Fruit fly (Drosophila melanogaster) whole organism, adult: Measurements from ENCODE around the gene btd.

Experiments used
- CG11617 ChIP-seq: fragments of 200-800 bp; sonication (Bioruptor generic); optimal IDR thresholded peaks from 2 replicates; lab custom pipeline; 2017; ENCODE audit warnings: mild to moderate bottlenecking, missing biosample characterization, missing genetic modification reagents, missing genetic modification characterization
- CG12768 ChIP-seq: fragments of 200-800 bp; sonication (Bioruptor generic); optimal IDR thresholded peaks from 2 replicates; lab custom pipeline; 2017; ENCODE audit warnings: missing biosample characterization, missing genetic modification characterization, mild to moderate bottlenecking, moderate library complexity, missing genetic modification reagents
- CG14711 ChIP-seq: fragments of 200-800 bp; sonication (Bioruptor generic); optimal IDR thresholded peaks from 2 replicates; lab custom pipeline; 2018; ENCODE audit warnings: missing biosample characterization, mild to moderate bottlenecking, missing genetic modification characterization, moderate library complexity
- CG1620 ChIP-seq: fragments of 200-800 bp; sonication (Bioruptor generic); optimal IDR thresholded peaks from 2 replicates; lab custom pipeline; 2016; ENCODE audit warnings: missing biosample characterization, missing genetic modification characterization
- CG33017 ChIP-seq: fragments of 200-800 bp; sonication (Bioruptor generic); optimal IDR thresholded peaks from 2 replicates; lab custom pipeline; 2018; ENCODE audit warnings: missing biosample characterization, mild to moderate bottlenecking, missing genetic modification characterization, moderate library complexity
- CG5204 ChIP-seq: fragments of 200-800 bp; sonication (Bioruptor generic); optimal IDR thresholded peaks from 2 replicates; lab custom pipeline; 2016; ENCODE audit warnings: missing biosample characterization, missing genetic modification characterization
- CG7045 ChIP-seq: fragments of 200-800 bp; sonication (Bioruptor generic); optimal IDR thresholded peaks from 2 replicates; lab custom pipeline; 2017; ENCODE audit warnings: missing biosample characterization, mild to moderate bottlenecking, missing genetic modification characterization
- CG7101 ChIP-seq: fragments of 200-800 bp; sonication (Bioruptor generic); optimal IDR thresholded peaks from 2 replicates; lab custom pipeline; 2018; ENCODE audit warnings: missing biosample characterization, mild to moderate bottlenecking, missing genetic modification characterization, moderate library complexity
- Clk ChIP-seq: fragments of 200-800 bp; sonication (Bioruptor generic); optimal IDR thresholded peaks from 2 replicates; lab custom pipeline; 2017; ENCODE audit warnings: missing biosample characterization, missing genetic modification characterization
- Crg-1 ChIP-seq: fragments of 200-800 bp; sonication (Bioruptor generic); optimal IDR thresholded peaks from 2 replicates; lab custom pipeline; 2016; ENCODE audit warnings: missing biosample characterization, missing genetic modification characterization
- Hr96 ChIP-seq: fragments of 200-800 bp; sonication (Bioruptor generic); optimal IDR thresholded peaks from 2 replicates; lab custom pipeline; 2016; ENCODE audit warnings: missing biosample characterization, missing genetic modification characterization
- Mnt ChIP-seq: fragments of 200-800 bp; sonication (Bioruptor generic); optimal IDR thresholded peaks from 2 replicates; lab custom pipeline; 2016; ENCODE audit warnings: missing biosample characterization, mild to moderate bottlenecking, missing genetic modification characterization
- bab1 ChIP-seq: fragments of 200-800 bp; sonication (Bioruptor generic); optimal IDR thresholded peaks from 3 replicates; lab custom pipeline; 2019; ENCODE audit warnings: missing biosample characterization, mild to moderate bottlenecking, missing genetic modification characterization, moderate library complexity
- cic ChIP-seq: fragments of 200-800 bp; sonication (Bioruptor generic); optimal IDR thresholded peaks from 2 replicates; lab custom pipeline; 2017; ENCODE audit warnings: missing biosample characterization, mild to moderate bottlenecking, missing genetic modification characterization, moderate library complexity
- cnc ChIP-seq, 2 experiments: fragments of >200 bp; optimal IDR thresholded peaks; 2 replicates each; lab custom pipeline; 2017
- kay ChIP-seq: fragments of 200-800 bp; sonication (Bioruptor generic); peaks from one replicate; lab custom pipeline; 2016; ENCODE audit warnings: missing biosample characterization, missing genetic modification characterization, borderline replicate concordance
- ovo ChIP-seq: fragments of 200-800 bp; sonication (Bioruptor generic); optimal IDR thresholded peaks from 2 replicates; lab custom pipeline; 2016; ENCODE audit warnings: missing biosample characterization, missing genetic modification characterization
- pad ChIP-seq: fragments of 200-800 bp; sonication (Bioruptor generic); optimal IDR thresholded peaks from 3 replicates; lab custom pipeline; 2017; ENCODE audit warnings: missing biosample characterization, missing genetic modification characterization, mild to moderate bottlenecking, moderate library complexity, missing genetic modification reagents
- tj ChIP-seq: fragments of 200-800 bp; sonication (Bioruptor generic); optimal IDR thresholded peaks from 3 replicates; lab custom pipeline; 2017; ENCODE audit warnings: missing biosample characterization, mild to moderate bottlenecking, missing genetic modification characterization, moderate library complexity
- toe ChIP-seq: fragments of 200-800 bp; sonication (Bioruptor generic); optimal IDR thresholded peaks from 2 replicates; lab custom pipeline; 2016; ENCODE audit warnings: missing biosample characterization, missing genetic modification characterization

The btd gene

DNA sequence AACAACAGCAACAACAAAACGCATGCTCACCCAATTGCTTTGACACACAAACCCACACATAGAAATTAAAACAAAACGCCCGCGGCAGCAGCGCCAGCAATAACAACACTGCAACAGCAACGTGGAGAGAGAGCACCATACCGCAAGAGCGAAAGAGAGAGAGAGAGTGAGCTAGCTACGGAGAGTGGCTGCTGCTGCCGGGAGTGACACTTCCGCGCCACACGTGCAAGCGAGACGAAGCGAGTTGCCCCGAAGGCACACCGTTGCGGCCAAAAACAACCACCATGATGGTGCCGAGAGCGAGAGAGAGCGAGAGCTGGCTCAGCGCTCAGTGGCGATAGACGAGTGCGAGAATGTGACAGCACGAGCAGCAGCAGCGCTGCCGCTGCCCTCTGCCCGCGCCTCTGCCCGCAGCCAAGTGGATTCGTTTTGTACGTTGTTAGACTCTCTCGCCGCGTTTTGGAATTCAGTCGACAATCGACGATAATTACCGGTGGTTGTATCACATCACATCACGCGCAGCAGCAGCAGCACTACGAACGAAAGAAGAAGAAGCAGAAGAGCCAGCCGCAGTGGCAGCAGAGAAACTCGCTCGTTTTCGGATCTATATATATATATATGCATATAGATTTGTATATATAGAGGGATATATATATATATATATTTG lies at the start of gene btd:
TSS of gene btd (plus strand) at position 467 of the 667 bp plus-strand sequence.
- peak; percentile 81 for TF ChIP-seq pad (GFP tag; lab: Kevin White, UChicago)
- TF ChIP-seq ovo (GFP tag; lab: Kevin White, UChicago), result peak; percentile 25
- TF ChIP-seq toe (GFP tag; lab: Kevin White, UChicago), result no peak
- TF ChIP-seq kay (GFP tag; lab: Kevin White, UChicago), result peak; percentile 10
- peak; percentile 18 for TF ChIP-seq tj (GFP tag; lab: Kevin White, UChicago)
- peak; percentile 1 for TF ChIP-seq Mnt (GFP tag; lab: Kevin White, UChicago)

DNA sequence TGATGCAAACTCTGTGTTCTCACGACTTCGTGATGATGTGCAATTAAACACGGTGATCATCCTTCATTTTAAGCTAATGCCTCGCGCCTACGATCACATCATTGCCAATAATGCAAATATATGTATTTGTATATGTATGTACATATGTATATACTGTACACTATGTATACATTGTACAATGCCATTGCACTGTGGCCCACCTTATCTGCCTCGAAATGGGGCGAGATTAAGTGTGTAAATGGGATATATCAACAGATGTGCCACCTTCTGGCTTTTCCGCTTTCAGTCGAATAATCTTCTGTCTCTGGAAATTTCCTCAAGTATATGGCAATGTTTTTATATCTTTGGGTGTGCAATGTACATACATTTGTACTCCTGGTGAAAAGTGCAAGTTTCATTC lies 49.2 kb upstream of the btd start:
- peak; percentile 0 for TF ChIP-seq pad (GFP tag; lab: Kevin White, UChicago)
- no peak for TF ChIP-seq CG14711 (tag; lab: Kevin White, UChicago)
- no peak for TF ChIP-seq cic (GFP tag; lab: Kevin White, UChicago)
- peak; percentile 41 for TF ChIP-seq kay (GFP tag; lab: Kevin White, UChicago)
- no peak for TF ChIP-seq Mnt (GFP tag; lab: Kevin White, UChicago)
- TF ChIP-seq CG1620 (GFP tag; lab: Kevin White, UChicago), result no peak
- TF ChIP-seq CG7101 (tag; lab: Kevin White, UChicago), result no peak
- TF ChIP-seq CG33017, result no peak
- TF ChIP-seq CG5204 (GFP tag; lab: Kevin White, UChicago), result no peak
- TF ChIP-seq toe (GFP tag; lab: Kevin White, UChicago), result no peak

DNA sequence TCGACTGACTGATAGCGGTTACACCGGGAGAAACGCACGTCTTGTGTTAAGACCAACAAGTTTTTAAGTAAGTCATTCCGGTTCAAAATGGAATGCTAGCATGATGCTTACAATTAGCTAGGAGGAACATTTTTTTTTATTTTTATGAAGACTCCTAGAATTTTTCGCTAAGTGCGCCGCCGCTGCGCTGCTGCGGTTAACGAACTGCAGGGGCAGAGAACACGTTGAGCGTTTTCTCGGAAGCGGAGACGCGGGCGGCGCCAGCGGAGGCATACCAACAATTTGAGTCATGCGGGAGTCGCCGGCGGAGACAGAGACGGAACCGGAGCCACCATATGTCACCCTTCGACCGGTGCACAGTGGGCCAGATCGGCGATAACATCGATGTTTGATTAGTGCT lies 48.0 kb upstream of the btd start:
- TF ChIP-seq Mnt (GFP tag; lab: Kevin White, UChicago) (peak; percentile 96), cic (GFP tag; lab: Kevin White, UChicago) (peak; percentile 88), CG5204 (GFP tag; lab: Kevin White, UChicago) (peak; percentile 95), Crg-1 (GFP tag; lab: Kevin White, UChicago) (peak; percentile 96), Clk (peak; percentile 95), toe (GFP tag; lab: Kevin White, UChicago) (peak; percentile 95), ovo (GFP tag; lab: Kevin White, UChicago) (peak; percentile 88), kay (GFP tag; lab: Kevin White, UChicago) (peak; percentile 99), CG7045 (GFP tag; lab: Kevin White, UChicago) (peak; percentile 97), bab1 (GFP tag; lab: Kevin White, UChicago) (peak; percentile 99), pad (GFP tag; lab: Kevin White, UChicago) (peak; percentile 94), CG11617 (GFP tag; lab: Kevin White, UChicago) (peak; percentile 98), CG1620 (GFP tag; lab: Kevin White, UChicago) (peak; percentile 99), CG14711 (tag; lab: Kevin White, UChicago) (peak; percentile 94), cnc (optimal IDR thresholded peaks at IDR 0.05; lab: Kevin White, UChicago) (no peak), tj (GFP tag; lab: Kevin White, UChicago) (peak; percentile 94), Hr96 (GFP tag; lab: Kevin White, UChicago) (peak; percentile 99), CG12768 (peak; percentile 98), CG33017 (peak; percentile 95), CG7101 (tag; lab: Kevin White, UChicago) (peak; percentile 99)

DNA sequence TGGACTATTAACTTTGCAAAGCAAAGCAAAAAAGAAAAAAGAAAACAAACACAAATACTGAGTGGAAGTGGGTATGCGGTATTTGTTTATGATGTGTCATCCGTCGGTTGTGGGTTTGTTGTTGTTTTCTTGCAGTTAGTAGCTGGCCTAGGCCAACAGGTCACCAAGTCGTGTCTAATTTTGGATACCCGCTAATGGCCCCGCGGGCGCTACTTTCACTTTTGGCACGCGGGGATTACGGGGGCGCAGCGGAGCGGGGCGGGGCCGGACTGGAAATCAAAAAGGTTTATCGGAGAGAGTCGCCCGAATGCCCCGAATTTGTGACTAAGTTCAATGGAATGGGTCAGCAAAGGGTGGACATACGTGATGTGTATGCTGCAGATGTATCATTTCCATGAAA lies 46.9 kb upstream of the btd start:
- TF ChIP-seq Hr96 (GFP tag; lab: Kevin White, UChicago), result no peak
- TF ChIP-seq CG1620 (GFP tag; lab: Kevin White, UChicago), result no peak
- TF ChIP-seq cic (GFP tag; lab: Kevin White, UChicago), result no peak
- no peak for TF ChIP-seq bab1 (GFP tag; lab: Kevin White, UChicago)
- no peak for TF ChIP-seq toe (GFP tag; lab: Kevin White, UChicago)
- TF ChIP-seq pad (GFP tag; lab: Kevin White, UChicago), result no peak
- TF ChIP-seq cnc (optimal IDR thresholded peaks at IDR 0.05; lab: Kevin White, UChicago), result no peak
- TF ChIP-seq Mnt (GFP tag; lab: Kevin White, UChicago), result no peak
- no peak for TF ChIP-seq CG12768
- no peak for TF ChIP-seq Crg-1 (GFP tag; lab: Kevin White, UChicago)
- TF ChIP-seq kay (GFP tag; lab: Kevin White, UChicago), result no peak
- no peak for TF ChIP-seq CG7045 (GFP tag; lab: Kevin White, UChicago)
- TF ChIP-seq ovo (GFP tag; lab: Kevin White, UChicago), result no peak
- no peak for TF ChIP-seq Clk
- TF ChIP-seq CG33017, result no peak

DNA sequence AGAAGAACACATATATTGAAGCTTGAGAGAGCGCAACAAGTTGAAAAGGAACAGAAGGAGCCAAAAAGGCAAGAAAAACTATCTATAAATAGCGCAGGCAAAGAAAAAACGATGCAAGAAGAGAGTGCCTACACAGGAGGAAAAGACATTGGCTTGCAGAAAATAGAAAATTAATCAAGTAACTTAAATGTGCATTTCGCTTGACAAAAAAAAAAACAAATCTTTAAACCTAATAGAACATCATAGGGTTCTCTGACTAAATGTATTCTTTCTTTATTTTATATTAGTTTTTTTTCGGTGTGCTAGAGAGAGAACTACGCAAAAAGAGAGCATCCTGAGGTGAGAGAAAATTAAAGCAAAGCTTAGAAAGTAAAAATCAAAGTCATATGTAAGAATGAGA lies 43.9 kb upstream of the btd start:
- no peak for TF ChIP-seq CG12768
- TF ChIP-seq CG14711 (tag; lab: Kevin White, UChicago), result peak; percentile 6
- TF ChIP-seq ovo (GFP tag; lab: Kevin White, UChicago), result no peak
- peak; percentile 89 for TF ChIP-seq bab1 (GFP tag; lab: Kevin White, UChicago)

DNA sequence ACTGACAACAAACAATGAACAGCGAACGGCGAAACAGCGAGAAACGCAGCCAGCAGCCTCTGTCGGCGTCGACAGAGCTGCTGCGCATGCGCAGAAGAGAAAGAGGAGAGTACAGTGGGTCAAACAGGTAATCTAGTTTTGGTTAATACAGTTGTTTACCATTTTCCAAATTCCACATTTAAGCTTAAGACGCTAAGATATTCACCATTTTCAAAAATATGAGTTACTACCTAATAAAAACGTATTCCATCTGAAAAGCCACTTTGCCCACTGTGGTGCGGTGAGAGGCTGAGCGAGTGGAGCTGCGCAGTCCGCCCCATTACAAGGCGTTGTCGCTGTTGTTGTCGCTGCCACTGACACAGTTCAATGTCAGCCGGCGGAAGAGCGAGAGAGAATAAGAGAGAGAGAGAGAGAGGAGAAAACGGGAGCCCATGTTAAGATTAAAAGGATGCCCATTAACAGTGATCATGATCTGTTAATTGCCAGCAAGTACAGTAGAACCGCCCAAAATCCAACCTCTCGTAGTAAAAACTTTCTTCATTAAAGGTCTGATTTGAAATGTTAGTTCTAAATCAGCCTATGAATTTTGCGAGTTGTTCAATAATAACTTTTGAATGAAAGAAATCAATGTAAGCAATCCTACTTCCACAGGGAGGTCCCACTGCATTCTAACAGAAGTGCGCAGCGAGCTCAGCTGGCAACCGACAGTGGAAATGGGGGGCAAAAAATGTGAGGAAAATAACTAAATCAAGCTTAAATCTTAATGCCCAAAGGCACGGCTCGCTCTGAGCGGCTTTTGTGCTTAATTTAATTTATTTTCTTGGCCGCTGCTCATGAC lies 43.0 kb upstream of the btd start:
- TF ChIP-seq cnc (optimal IDR thresholded peaks at IDR 0.05; lab: Kevin White, UChicago), result no peak
- no peak for TF ChIP-seq Mnt (GFP tag; lab: Kevin White, UChicago)
- TF ChIP-seq ovo (GFP tag; lab: Kevin White, UChicago), result no peak
- TF ChIP-seq bab1 (GFP tag; lab: Kevin White, UChicago), result peak; percentile 70
- no peak for TF ChIP-seq CG33017
- no peak for TF ChIP-seq CG7045 (GFP tag; lab: Kevin White, UChicago)
- TF ChIP-seq pad (GFP tag; lab: Kevin White, UChicago), result peak; percentile 11
- TF ChIP-seq CG5204 (GFP tag; lab: Kevin White, UChicago), result no peak
- no peak for TF ChIP-seq CG11617 (GFP tag; lab: Kevin White, UChicago)
- TF ChIP-seq CG12768, result no peak
- TF ChIP-seq Crg-1 (GFP tag; lab: Kevin White, UChicago), result no peak
- TF ChIP-seq CG1620 (GFP tag; lab: Kevin White, UChicago), result no peak
- TF ChIP-seq Clk, result no peak
- no peak for TF ChIP-seq Hr96 (GFP tag; lab: Kevin White, UChicago)
- no peak for TF ChIP-seq kay (GFP tag; lab: Kevin White, UChicago)
- TF ChIP-seq cic (GFP tag; lab: Kevin White, UChicago), result no peak
- no peak for TF ChIP-seq tj (GFP tag; lab: Kevin White, UChicago)
- TF ChIP-seq CG14711 (tag; lab: Kevin White, UChicago), result peak; percentile 49
- peak; percentile 40 for TF ChIP-seq CG7101 (tag; lab: Kevin White, UChicago)
